Fruit fly (Drosophila melanogaster) whole organism: Measurements from ENCODE around the gene Mesh1.

ENCODE experiments used
- Dll ChIP-seq: fragments of >200 bp; optimal IDR thresholded peaks from 2 replicates; lab custom pipeline; 2017
- psq ChIP-seq: fragments of >200 bp; optimal IDR thresholded peaks from 2 replicates; lab custom pipeline; 2017
- usp ChIP-seq: fragments of >200 bp; optimal IDR thresholded peaks from 2 replicates; lab custom pipeline; 2017; ENCODE audit warnings: missing biosample characterization, missing genetic modification characterization, mixed read lengths

DNA sequence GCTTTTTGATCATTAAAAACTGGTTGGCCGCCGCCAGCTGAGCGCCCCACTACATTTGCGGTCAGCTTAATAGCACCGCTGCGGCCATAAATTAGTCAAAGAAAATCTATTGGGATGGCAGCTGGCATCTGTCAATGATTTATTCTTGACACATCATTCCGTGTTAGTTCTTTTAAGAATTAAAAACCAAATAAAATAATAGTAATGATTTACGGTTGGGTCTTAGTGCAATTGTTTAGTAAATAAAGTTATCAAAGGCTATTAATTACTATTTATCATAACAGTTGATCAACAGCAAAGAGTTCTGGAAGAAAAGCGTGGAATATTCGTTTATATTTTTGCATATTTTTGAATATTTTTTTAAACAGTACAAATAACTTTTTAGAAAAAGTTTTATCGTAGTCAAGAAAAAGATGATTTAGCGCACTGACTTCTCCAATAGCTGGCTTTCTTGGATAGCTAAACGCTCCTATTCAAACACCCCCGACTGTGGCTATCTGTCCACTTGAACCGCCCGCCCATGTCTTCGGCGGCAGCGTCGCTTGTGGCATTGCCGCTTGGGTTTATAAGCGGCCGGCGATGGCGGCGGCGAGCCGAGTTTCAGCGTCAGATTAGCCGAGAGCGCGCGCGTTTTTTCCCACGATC, 5.2 kb downstream of the Mesh1 start, which contains the start of gene CG14515:
- TF ChIP-seq usp = no peak
- TF ChIP-seq Dll (lab: Kevin White, UChicago) = no peak
- no peak for TF ChIP-seq psq (lab: Kevin White, UChicago)
